Worm (Caenorhabditis elegans) whole organism, mixed stage, embryonic: ENCODE measurements around the gene dhcr-24.

ENCODE experiments used
- lsy-2 ChIP-seq: fragments of 150-350 bp; optimal IDR thresholded peaks from 2 replicates; lab custom pipeline; 2014; ENCODE audit warnings: missing biosample characterization, missing genetic modification characterization
- mls-2 ChIP-seq: sonication (generic microtip); optimal IDR thresholded peaks from 2 replicates; lab custom pipeline; 2016; ENCODE audit warnings: mild to moderate bottlenecking, missing genetic modification characterization, moderate library complexity, missing compliant biosample characterization
- nhr-12 ChIP-seq: fragments of 150-350 bp; optimal IDR thresholded peaks from 2 replicates; lab custom pipeline; 2014; ENCODE audit warnings: missing biosample characterization, missing genetic modification characterization
- nhr-76 ChIP-seq: sonication (generic microtip); optimal IDR thresholded peaks from 2 replicates; lab custom pipeline; 2017; ENCODE audit warnings: missing biosample characterization, missing genetic modification characterization
- snpc-4 ChIP-seq: fragments of 150-350 bp; optimal IDR thresholded peaks from 2 replicates; lab custom pipeline; 2014; ENCODE audit warnings: missing biosample characterization, missing genetic modification characterization
- unc-62 ChIP-seq: fragments of 150-350 bp; optimal IDR thresholded peaks from 2 replicates; lab custom pipeline; 2014; ENCODE audit warnings: missing biosample characterization, missing genetic modification reagents, missing genetic modification characterization

ce11 chrX:2604358-2605016, 40.5 kb upstream of the dhcr-24 start:
- TF ChIP-seq snpc-4 (no peak), lsy-2 (no peak), unc-62 (GFP tag; lab: Kevin White, UChicago) (no peak), mls-2 (tag; lab: Kevin White, UChicago) (no peak), nhr-76 (no peak), nhr-12 (tag; lab: Kevin White, UChicago) (no peak)
